Fruit fly (Drosophila melanogaster): ENCODE data around the gene Josd.

The Josd gene

DNA sequence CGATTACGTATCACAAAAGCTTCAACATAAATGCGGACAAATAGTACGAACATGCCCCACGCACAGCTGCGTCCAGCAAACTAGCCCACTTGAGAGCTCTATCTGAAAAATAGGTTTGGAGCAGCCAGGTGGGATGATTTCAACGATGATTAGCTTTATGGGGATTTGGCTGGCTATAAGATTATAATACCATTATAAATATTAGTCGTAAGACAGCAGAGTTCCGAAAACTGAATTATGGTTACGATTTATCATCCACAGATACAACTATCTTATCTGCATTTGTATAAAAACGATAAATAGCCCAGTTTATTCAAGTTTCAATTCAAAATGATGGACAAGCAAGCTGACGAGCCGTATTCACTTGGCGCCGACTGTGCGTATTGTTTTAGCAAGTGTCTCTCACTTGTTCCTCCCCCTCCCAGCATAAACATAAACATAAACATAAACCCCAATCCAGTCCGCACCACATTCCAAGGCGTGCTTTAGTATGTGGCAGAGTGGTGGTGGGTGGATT, 2.7 kb downstream of the Josd start (continued):
- TF ChIP-seq psq (GFP tag; optimal IDR thresholded peaks at IDR 0.05) (no peak), CG31441 (GFP tag; IDR thresholded peaks at IDR 0.05) (peak; percentile 81), CG12659 (GFP tag; optimal IDR thresholded peaks at IDR 0.05) (peak; percentile 85), CG11504 (tag; optimal IDR thresholded peaks at IDR 0.05) (peak; percentile 86), emc (GFP tag; optimal IDR thresholded peaks at IDR 0.05) (peak; percentile 32), wor (GFP tag; IDR thresholded peaks at IDR 0.05) (no peak), NFAT (GFP tag; IDR thresholded peaks at IDR 0.05) (no peak), Max (GFP tag; optimal IDR thresholded peaks at IDR 0.05) (peak; percentile 55), CG33557 (GFP tag; optimal IDR thresholded peaks at IDR 0.05) (no peak), CG18619 (GFP tag; optimal IDR thresholded peaks at IDR 0.05) (peak; percentile 69), jing (GFP tag; optimal IDR thresholded peaks at IDR 0.05) (peak; percentile 49), CG3163 (GFP tag; optimal IDR thresholded peaks at IDR 0.05) (no peak), h (optimal IDR thresholded peaks at IDR 0.05) (no peak), shn (GFP tag; optimal IDR thresholded peaks at IDR 0.05) (peak; percentile 4), CG7372 (GFP tag; IDR thresholded peaks at IDR 0.05) (peak; percentile 54; the same call in 1 of the 2 replicates), br (optimal IDR thresholded peaks at IDR 0.05) (no peak), toy (GFP tag; IDR thresholded peaks at IDR 0.05) (0 out of 2 replicates have a peak, but pooled peaks have one; percentile 6), Spps (tag; optimal IDR thresholded peaks at IDR 0.05) (peak; percentile 0), insv (GFP tag; optimal IDR thresholded peaks at IDR 0.05) (peak in 1 of 2 experiments; percentile 36), ac (GFP tag; optimal IDR thresholded peaks at IDR 0.05) (no peak), Dll (GFP tag; IDR thresholded peaks at IDR 0.05; ENCODE audit: partially characterized antibody) (no peak), CG13624 (GFP tag; optimal IDR thresholded peaks at IDR 0.05) (peak; percentile 49), so (GFP tag; IDR thresholded peaks at IDR 0.05) (peak; percentile 79; the same call in 2 of the 3 replicates), sima (GFP tag; optimal IDR thresholded peaks at IDR 0.05) (no peak), CG7271 (tag; optimal IDR thresholded peaks at IDR 0.05) (no peak), pho (GFP tag; optimal IDR thresholded peaks at IDR 0.05) (peak; percentile 48), CG12299 (tag; optimal IDR thresholded peaks at IDR 0.05) (peak; percentile 62), CG6254 (GFP tag; optimal IDR thresholded peaks at IDR 0.05) (peak; percentile 62), stwl (tag; optimal IDR thresholded peaks at IDR 0.05) (no peak), Kr (GFP tag; optimal IDR thresholded peaks at IDR 0.05) (no peak), YL-1 (GFP tag; optimal IDR thresholded peaks at IDR 0.05) (peak; percentile 43), Gug (GFP tag; IDR thresholded peaks at IDR 0.05) (peak; percentile 64; the same call in 3 of the 4 replicates), wdn (GFP tag; IDR thresholded peaks at IDR 0.05) (no peak; the same call in 1 of the 2 replicates), Atf6 (GFP tag; IDR thresholded peaks at IDR 0.05) (peak; percentile 84), eve (GFP tag; optimal IDR thresholded peaks at IDR 0.05) (no peak), sens (GFP tag) (peak; percentile 91), gce (GFP tag; IDR thresholded peaks at IDR 0.05) (peak; percentile 49; the same call in 1 of the 3 replicates), CG13775 (GFP tag; optimal IDR thresholded peaks at IDR 0.05) (peak; percentile 70), Awh (GFP tag; IDR thresholded peaks at IDR 0.05) (0 out of 2 replicates have a peak, but pooled peaks have one; percentile 9), CG4730 (GFP tag; IDR thresholded peaks at IDR 0.05) (peak; percentile 49; the same call in 1 of the 2 replicates), Scr (GFP tag; IDR thresholded peaks at IDR 0.05; ENCODE audit: partially characterized antibody) (no peak), eyg (GFP tag; optimal IDR thresholded peaks at IDR 0.05) (no peak), Xbp1 (GFP tag; optimal IDR thresholded peaks at IDR 0.05) (peak; percentile 60), maf-S (GFP tag; optimal IDR thresholded peaks at IDR 0.05) (no peak), Nf-YC (tag; optimal IDR thresholded peaks at IDR 0.05) (peak; percentile 73), CG17568 (GFP tag; optimal IDR thresholded peaks at IDR 0.05) (peak; percentile 62), Poxn (GFP tag; IDR thresholded peaks at IDR 0.05) (0 out of 2 replicates have a peak, but pooled peaks have one; percentile 15), MESR4 (GFP tag; optimal IDR thresholded peaks at IDR 0.05) (no peak), ham (GFP tag; IDR thresholded peaks at IDR 0.05) (no peak), Hr39 (optimal IDR thresholded peaks at IDR 0.05) (no peak), trh (GFP tag; optimal IDR thresholded peaks at IDR 0.05) (no peak), ranshi (GFP tag; IDR thresholded peaks at IDR 0.05) (peak; percentile 47; the same call in 1 of the 2 replicates)
